Worm (Caenorhabditis elegans) whole organism, L4 larva: ENCODE results near the gene Y7A5A.2.
A peak's percentile ranks its signal among the peaks of the same experiment; 100 is the strongest.

Experiments used
- F37D6.2 ChIP-seq: sonication (generic microtip); optimal IDR thresholded peaks from 2 replicates; lab custom pipeline; 2016; ENCODE audit warnings: mild to moderate bottlenecking, missing genetic modification characterization, missing compliant biosample characterization
- R02D3.7 ChIP-seq: fragments of 150-350 bp; sonication (generic microtip); optimal IDR thresholded peaks from 3 replicates; lab custom pipeline; 2014; ENCODE audit warnings: missing biosample characterization, missing genetic modification characterization
- T20F7.1 ChIP-seq: fragments of 200-800 bp; sonication (Bioruptor generic); optimal IDR thresholded peaks from 2 replicates; lab custom pipeline; 2018; ENCODE audit warnings: mild to moderate bottlenecking, missing genetic modification characterization, missing compliant biosample characterization
- Y105C5A.15 ChIP-seq: fragments of 200-800 bp; sonication (Bioruptor generic); IDR thresholded peaks from 2 replicates; pipeline ENCODE4 v1.3.6; 2022; ENCODE audit warnings: missing genetic modification characterization, missing compliant biosample characterization
- Y48G9A.11 ChIP-seq: fragments of 200-800 bp; sonication (Bioruptor generic); IDR thresholded peaks from 2 replicates; pipeline ENCODE4 v1.3.6; 2022; ENCODE audit warnings: missing genetic modification reagents, missing genetic modification characterization, missing compliant biosample characterization
- Y75B8A.6 ChIP-seq: fragments of 200-800 bp; sonication (Bioruptor generic); IDR thresholded peaks from 2 replicates; pipeline ENCODE4 v1.3.6; 2022; ENCODE audit warnings: missing genetic modification reagents, missing genetic modification characterization, missing compliant biosample characterization
- aly-2 ChIP-seq: sonication (generic microtip); optimal IDR thresholded peaks from 2 replicates; lab custom pipeline; 2018; ENCODE audit warnings: missing biosample characterization, missing genetic modification characterization
- ama-1 ChIP-seq: fragments of 150-350 bp; optimal IDR thresholded peaks from 2 replicates; lab custom pipeline; 2014; ENCODE audit warnings: inconsistent platforms, mixed read lengths
- ceh-20 ChIP-seq: fragments of 200-800 bp; sonication (Bioruptor generic); IDR thresholded peaks from 2 replicates; pipeline ENCODE4 v1.3.6; 2022; ENCODE audit warnings: missing genetic modification reagents, missing genetic modification characterization, missing compliant biosample characterization
- ceh-28 ChIP-seq: fragments of 150-350 bp; optimal IDR thresholded peaks from 2 replicates; lab custom pipeline; 2014; ENCODE audit warnings: missing biosample characterization, missing genetic modification reagents, missing genetic modification characterization
- ceh-32 ChIP-seq: sonication (generic microtip); optimal IDR thresholded peaks from 2 replicates; lab custom pipeline; 2016; ENCODE audit warnings: mild to moderate bottlenecking, missing genetic modification characterization, missing compliant biosample characterization; ENCODE audit not compliant: poor library complexity
- ceh-44 ChIP-seq: fragments of 200-800 bp; sonication (Bioruptor generic); IDR thresholded peaks from 2 replicates; pipeline ENCODE4 v1.3.6; 2022; ENCODE audit warnings: missing genetic modification reagents, missing genetic modification characterization, missing compliant biosample characterization
- ceh-82 ChIP-seq: sonication (generic microtip); optimal IDR thresholded peaks from 2 replicates; lab custom pipeline; 2017; ENCODE audit warnings: missing biosample characterization, missing genetic modification characterization
- cey-2 ChIP-seq: sonication (generic microtip); optimal IDR thresholded peaks from 3 replicates; lab custom pipeline; 2017; ENCODE audit warnings: missing genetic modification characterization, mild to moderate bottlenecking, missing compliant biosample characterization, antibody characterized with exemption, borderline replicate concordance; ENCODE audit not compliant: insufficient read depth
- ctbp-1 ChIP-seq: fragments of 200-800 bp; sonication (Bioruptor generic); IDR thresholded peaks from 2 replicates; pipeline ENCODE4 v1.3.6; 2022; ENCODE audit warnings: missing genetic modification reagents, missing genetic modification characterization, missing compliant biosample characterization
- daf-19 ChIP-seq: fragments of 200-800 bp; sonication (Bioruptor generic); conservative IDR thresholded peaks from 2 replicates; pipeline ENCODE4 v1.3.6; 2022; ENCODE audit warnings: missing genetic modification characterization, missing compliant biosample characterization
- daf-8 ChIP-seq: fragments of 200-800 bp; sonication (Bioruptor generic); IDR thresholded peaks from 2 replicates; pipeline ENCODE4 v1.3.6; 2022; ENCODE audit warnings: missing genetic modification characterization, missing compliant biosample characterization
- dmd-8 ChIP-seq: fragments of 200-800 bp; sonication (Bioruptor generic); IDR thresholded peaks from 2 replicates; pipeline ENCODE4 v1.3.6; 2022; ENCODE audit warnings: missing genetic modification characterization, missing compliant biosample characterization
- dmd-9 ChIP-seq: fragments of 200-800 bp; sonication (Bioruptor generic); IDR thresholded peaks from 2 replicates; pipeline ENCODE4 v1.3.6; 2022; ENCODE audit warnings: missing genetic modification reagents, missing genetic modification characterization, missing compliant biosample characterization
- dve-1 ChIP-seq: sonication (generic microtip); optimal IDR thresholded peaks from 2 replicates; lab custom pipeline; 2017; ENCODE audit warnings: antibody characterized with exemption, mild to moderate bottlenecking, missing genetic modification characterization, missing compliant biosample characterization; ENCODE audit not compliant: insufficient read depth
- egl-27 ChIP-seq: sonication (generic microtip); optimal IDR thresholded peaks from 3 replicates; lab custom pipeline; 2017; ENCODE audit warnings: missing biosample characterization, missing genetic modification reagents, missing genetic modification characterization
- gei-8 ChIP-seq: fragments of 200-800 bp; sonication (Bioruptor generic); optimal IDR thresholded peaks from 2 replicates; lab custom pipeline; 2018; ENCODE audit warnings: mild to moderate bottlenecking, missing genetic modification characterization, missing compliant biosample characterization
- hif-1 ChIP-seq, 2 experiments: sonication (generic microtip); optimal IDR thresholded peaks; 2 replicates each; lab custom pipeline; 2016 to 2017; ENCODE audit warnings: missing compliant biosample characterization in 2 of 2, missing genetic modification characterization in 2 of 2, missing genetic modification reagents in 2 of 2, missing genotype in 2 of 2, mild to moderate bottlenecking in 1 of 2
- hmg-1.1 ChIP-seq: fragments of 200-800 bp; sonication (Bioruptor generic); IDR thresholded peaks from 2 replicates; pipeline ENCODE4 v1.3.6; 2022; ENCODE audit warnings: missing genetic modification reagents, missing genetic modification characterization, missing compliant biosample characterization
- lin-15B ChIP-seq: fragments of 150-350 bp; sonication (generic microtip); optimal IDR thresholded peaks from 3 replicates; lab custom pipeline; 2014; ENCODE audit warnings: missing biosample characterization, missing genetic modification characterization
- lin-29 ChIP-seq: fragments of 200-800 bp; sonication (Bioruptor generic); IDR thresholded peaks from 2 replicates; pipeline ENCODE4 v1.3.6; 2022; ENCODE audit warnings: missing genetic modification reagents, missing genetic modification characterization, missing compliant biosample characterization
- lin-38 ChIP-seq: fragments of 200-800 bp; sonication (Bioruptor generic); IDR thresholded peaks from 2 replicates; pipeline ENCODE4 v1.3.6; 2022; ENCODE audit warnings: missing genetic modification reagents, missing genetic modification characterization, missing compliant biosample characterization
- lin-39 ChIP-seq: fragments of 150-350 bp; optimal IDR thresholded peaks from 2 replicates; lab custom pipeline; 2014; ENCODE audit warnings: missing biosample characterization, missing genetic modification reagents, missing genetic modification characterization
- lir-3 ChIP-seq: sonication (generic microtip); optimal IDR thresholded peaks from 2 replicates; lab custom pipeline; 2016; ENCODE audit warnings: mild to moderate bottlenecking, missing genetic modification characterization, missing compliant biosample characterization
- madf-9 ChIP-seq: fragments of 200-800 bp; sonication (Bioruptor generic); conservative IDR thresholded peaks from 2 replicates; pipeline ENCODE4 v1.3.6; 2022; ENCODE audit warnings: missing genetic modification reagents, missing genetic modification characterization, missing compliant biosample characterization
- mdt-29 ChIP-seq: fragments of 200-800 bp; sonication (Bioruptor generic); IDR thresholded peaks from 2 replicates; pipeline ENCODE4 v1.3.6; 2022; ENCODE audit warnings: missing genetic modification reagents, missing genetic modification characterization, missing compliant biosample characterization
- mxl-2 ChIP-seq: fragments of 200-800 bp; sonication (Bioruptor generic); conservative IDR thresholded peaks from 2 replicates; pipeline ENCODE4 v1.3.6; 2022; ENCODE audit warnings: missing genetic modification reagents, missing genetic modification characterization, missing compliant biosample characterization
- mxl-3 ChIP-seq: fragments of 200-800 bp; sonication (Bioruptor generic); optimal IDR thresholded peaks from 2 replicates; lab custom pipeline; 2018; ENCODE audit warnings: mild to moderate bottlenecking, missing genetic modification characterization, missing compliant biosample characterization
- nhr-11 ChIP-seq: fragments of 150-350 bp; optimal IDR thresholded peaks from 2 replicates; lab custom pipeline; 2014; ENCODE audit warnings: missing biosample characterization, missing genetic modification characterization
- nhr-111 ChIP-seq: fragments of 200-800 bp; sonication (Bioruptor generic); optimal IDR thresholded peaks from 2 replicates; lab custom pipeline; 2018; ENCODE audit warnings: mild to moderate bottlenecking, missing genetic modification characterization, missing compliant biosample characterization
- nhr-25 ChIP-seq: sonication (generic microtip); optimal IDR thresholded peaks from 2 replicates; lab custom pipeline; 2017; ENCODE audit warnings: missing genetic modification characterization, mild to moderate bottlenecking, missing compliant biosample characterization, antibody characterized with exemption, moderate library complexity, borderline replicate concordance; ENCODE audit not compliant: insufficient read depth
- nhr-28 ChIP-seq: fragments of 150-350 bp; optimal IDR thresholded peaks from 2 replicates; lab custom pipeline; 2014; ENCODE audit warnings: missing biosample characterization, missing genetic modification characterization
- nhr-41 ChIP-seq: fragments of 200-800 bp; sonication (Bioruptor generic); IDR thresholded peaks from 2 replicates; pipeline ENCODE4 v1.3.6; 2022; ENCODE audit warnings: missing genetic modification reagents, missing genetic modification characterization, missing compliant biosample characterization
- nhr-48 ChIP-seq: sonication (generic microtip); optimal IDR thresholded peaks from 2 replicates; lab custom pipeline; 2016; ENCODE audit warnings: mild to moderate bottlenecking, missing genetic modification characterization, missing compliant biosample characterization
- nhr-76 ChIP-seq: fragments of 150-350 bp; optimal IDR thresholded peaks from 2 replicates; lab custom pipeline; 2014; ENCODE audit warnings: missing biosample characterization, missing genetic modification characterization
- pha-4 ChIP-seq, 2 experiments: fragments of 150-350 bp in 1 of 2; fragments of 200-800 bp in 1 of 2; sonication (Bioruptor generic) in 1 of 2; IDR thresholded peaks in 1 of 2; optimal IDR thresholded peaks in 1 of 2; 2 replicates each; pipeline versions ENCODE4 v1.3.6 to Lab custom; 2014 to 2022; ENCODE audit warnings: missing genetic modification characterization in 2 of 2, missing genetic modification reagents in 2 of 2, missing biosample characterization in 1 of 2, missing compliant biosample characterization in 1 of 2
- saeg-2 ChIP-seq: fragments of 200-800 bp; sonication (Bioruptor generic); IDR thresholded peaks from 2 replicates; pipeline ENCODE4 v1.3.6; 2022; ENCODE audit warnings: missing genetic modification reagents, missing genetic modification characterization, missing compliant biosample characterization
- sdz-12 ChIP-seq: fragments of 200-800 bp; sonication (Bioruptor generic); optimal IDR thresholded peaks from 2 replicates; lab custom pipeline; 2018; ENCODE audit warnings: mild to moderate bottlenecking, missing genetic modification characterization, missing compliant biosample characterization
- set-16 ChIP-seq: fragments of 200-800 bp; sonication (Bioruptor generic); IDR thresholded peaks from 2 replicates; pipeline ENCODE4 v1.3.6; 2022; ENCODE audit warnings: missing genetic modification reagents, missing genetic modification characterization, missing compliant biosample characterization
- tra-1 ChIP-seq: fragments of 200-800 bp; sonication (Bioruptor generic); IDR thresholded peaks from 2 replicates; pipeline ENCODE4 v1.3.6; 2022; ENCODE audit warnings: missing genetic modification reagents, missing genetic modification characterization, missing compliant biosample characterization
- unc-130 ChIP-seq: sonication (generic microtip); optimal IDR thresholded peaks from 2 replicates; lab custom pipeline; 2016; ENCODE audit warnings: missing genetic modification reagents, missing genetic modification characterization, missing compliant biosample characterization
- unc-62 ChIP-seq, 3 experiments: fragments of 150-350 bp in 1 of 3; sonication (generic microtip); optimal IDR thresholded peaks in 2 of 3; peaks in 1 of 3; 1 replicate in 1 of 3; 2 replicates in 2 of 3; lab custom pipeline; 2014 to 2017; ENCODE audit warnings: missing biosample characterization in 3 of 3, missing genetic modification characterization in 3 of 3, missing genetic modification reagents in 3 of 3, missing genotype in 1 of 3
- vab-7 ChIP-seq: fragments of 200-800 bp; sonication (Bioruptor generic); IDR thresholded peaks from 2 replicates; pipeline ENCODE4 v1.3.6; 2022; ENCODE audit warnings: missing genetic modification reagents, missing genetic modification characterization, missing compliant biosample characterization
- zfp-3 ChIP-seq: fragments of 200-800 bp; sonication (Bioruptor generic); conservative IDR thresholded peaks from 2 replicates; pipeline ENCODE4 v1.3.6; 2022; ENCODE audit warnings: missing genetic modification reagents, missing genetic modification characterization, missing compliant biosample characterization

The Y7A5A.2 gene

ce11 chrX:15736419-15736818 is 36.1 kb downstream of the Y7A5A.2 start:
- TF ChIP-seq lir-3 (tag; lab: Kevin White, UChicago) (peak; percentile 11), lin-15B (tag; lab: Kevin White, UChicago) (no peak), lin-39 (no peak), nhr-111 (GFP tag; lab: Kevin White, UChicago) (no peak), mxl-2 (no peak), nhr-11 (tag; lab: Kevin White, UChicago) (peak; percentile 32), vab-7 (no peak), unc-62 (GFP tag; optimal IDR thresholded peaks at IDR 0.05 in 1 of 2; lab: Kevin White, UChicago) (peak in 1 of 2 experiments; percentile 27), unc-62 (tag; optimal IDR thresholded peaks at IDR 0.05; lab: Kevin White, UChicago) (no peak), Y105C5A.15 (GFP tag; lab: Robert Waterston, UW) (no peak), daf-19 (GFP tag; lab: Robert Waterston, UW) (no peak), ceh-44 (GFP tag; lab: Robert Waterston, UW) (no peak), daf-8 (no peak), saeg-2 (GFP tag; lab: Robert Waterston, UW) (no peak), nhr-25 (tag; lab: Kevin White, UChicago) (peak; percentile 32), ceh-32 (tag; lab: Kevin White, UChicago) (peak; percentile 18), T20F7.1 (GFP tag; lab: Kevin White, UChicago) (no peak), set-16 (no peak), lin-38 (GFP tag; lab: Robert Waterston, UW) (no peak; the same call in 1 of the 2 replicates), nhr-28 (peak; percentile 80), sdz-12 (no peak), lin-29 (GFP tag; lab: Robert Waterston, UW) (peak; percentile 66; the same call in 1 of the 2 replicates), dve-1 (peak; percentile 94), mdt-29 (GFP tag; lab: Robert Waterston, UW) (no peak), nhr-41 (GFP tag; lab: Robert Waterston, UW) (no peak), ceh-82 (tag; lab: Kevin White, UChicago) (no peak), Y48G9A.11 (GFP tag; lab: Robert Waterston, UW) (no peak), ceh-28 (tag; lab: Kevin White, UChicago) (peak; percentile 79), egl-27 (no peak), ama-1 (lab: Kevin White, UChicago) (no peak), pha-4 (GFP tag; IDR thresholded peaks at IDR 0.05; lab: Robert Waterston, UW) (no peak; the same call in 1 of the 2 replicates), pha-4 (tag; optimal IDR thresholded peaks at IDR 0.05; lab: Kevin White, UChicago) (no peak), nhr-76 (no peak), ceh-20 (GFP tag; lab: Robert Waterston, UW) (peak; percentile 54; the same call in 1 of the 2 replicates), F37D6.2 (tag; lab: Kevin White, UChicago) (peak; percentile 79), dmd-8 (no peak), R02D3.7 (no peak), madf-9 (no peak), aly-2 (tag; lab: Kevin White, UChicago) (no peak), dmd-9 (GFP tag; lab: Robert Waterston, UW) (no peak), mxl-3 (GFP tag; lab: Kevin White, UChicago) (peak; percentile 43), gei-8 (GFP tag; lab: Kevin White, UChicago) (no peak), Y75B8A.6 (no peak), zfp-3 (GFP tag; lab: Robert Waterston, UW) (no peak), hif-1 (tag; optimal IDR thresholded peaks at IDR 0.05; lab: Kevin White, UChicago) (peak in 1 of 2 experiments; percentile 46), hmg-1.1 (GFP tag; lab: Robert Waterston, UW) (peak; percentile 91), unc-130 (no peak), nhr-48 (tag; lab: Kevin White, UChicago) (peak; percentile 44), tra-1 (GFP tag; lab: Robert Waterston, UW) (no peak), cey-2 (tag; lab: Kevin White, UChicago) (no peak), ctbp-1 (GFP tag; lab: Robert Waterston, UW) (0 out of 2 replicates have a peak, but pooled peaks have one; percentile 13)
